Fruit fly (Drosophila melanogaster) whole organism, pupa: ENCODE results near the gene CG12951.

Source experiments
- CG10348 ChIP-seq: fragments of 200-800 bp; sonication (Bioruptor generic); IDR thresholded peaks from 2 replicates; pipeline ENCODE4 v1.3.6; 2022; ENCODE audit warnings: missing biosample characterization, missing genetic modification characterization
- CG12605 ChIP-seq: fragments of 200-800 bp; sonication (Bioruptor generic); IDR thresholded peaks from 2 replicates; pipeline ENCODE4 v1.3.6; 2022; ENCODE audit warnings: missing biosample characterization, missing genetic modification characterization
- CG13204 ChIP-seq: fragments of 200-800 bp; sonication (Bioruptor generic); optimal IDR thresholded peaks from 2 replicates; lab custom pipeline; 2018; ENCODE audit warnings: missing biosample characterization, mild to moderate bottlenecking, missing genetic modification characterization, moderate library complexity
- CG14655 ChIP-seq: fragments of 200-800 bp; sonication (Bioruptor generic); optimal IDR thresholded peaks from 3 replicates; lab custom pipeline; 2017; ENCODE audit warnings: mild to moderate bottlenecking, missing biosample characterization, missing genetic modification reagents, missing genetic modification characterization
- CG15710 ChIP-seq: fragments of 200-800 bp; sonication (Bioruptor generic); optimal IDR thresholded peaks from 2 replicates; lab custom pipeline; 2018; ENCODE audit warnings: missing biosample characterization, mild to moderate bottlenecking, missing genetic modification characterization, moderate library complexity
- CG17806 ChIP-seq: fragments of 200-800 bp; sonication (Bioruptor generic); optimal IDR thresholded peaks from 2 replicates; lab custom pipeline; 2018; ENCODE audit warnings: missing biosample characterization, mild to moderate bottlenecking, missing genetic modification characterization, moderate library complexity
- CG32121 ChIP-seq: fragments of 200-800 bp; sonication (Bioruptor generic); IDR thresholded peaks from 2 replicates; pipeline ENCODE4 v1.3.6; 2022; ENCODE audit warnings: missing biosample characterization, missing genetic modification characterization
- CG34367 ChIP-seq: fragments of 200-800 bp; sonication (Bioruptor generic); optimal IDR thresholded peaks from 2 replicates; lab custom pipeline; 2018; ENCODE audit warnings: missing biosample characterization, mild to moderate bottlenecking, missing genetic modification characterization
- CG4496 ChIP-seq: fragments of 200-800 bp; sonication (Bioruptor generic); IDR thresholded peaks from 3 replicates; pipeline ENCODE4 v1.3.6; 2022; ENCODE audit warnings: missing biosample characterization, missing genetic modification characterization
- CG8159 ChIP-seq: fragments of 200-800 bp; sonication (Bioruptor generic); optimal IDR thresholded peaks from 3 replicates; lab custom pipeline; 2018; ENCODE audit warnings: missing biosample characterization, mild to moderate bottlenecking, missing genetic modification characterization, moderate library complexity
- CG8301 ChIP-seq: fragments of 200-800 bp; sonication (Bioruptor generic); optimal IDR thresholded peaks from 2 replicates; lab custom pipeline; 2018; ENCODE audit warnings: missing biosample characterization, mild to moderate bottlenecking, missing genetic modification characterization
- CG9948 ChIP-seq: fragments of 200-800 bp; sonication (Bioruptor generic); optimal IDR thresholded peaks from 2 replicates; lab custom pipeline; 2018; ENCODE audit warnings: missing biosample characterization, mild to moderate bottlenecking, missing genetic modification characterization, moderate library complexity
- D1 ChIP-seq: fragments of 200-800 bp; sonication (Bioruptor generic); optimal IDR thresholded peaks from 2 replicates; lab custom pipeline; 2018; ENCODE audit warnings: missing biosample characterization, mild to moderate bottlenecking, missing genetic modification characterization, moderate library complexity
- EcR ChIP-seq: fragments of 200-800 bp; sonication (Bioruptor generic); optimal IDR thresholded peaks from 3 replicates; lab custom pipeline; 2019; ENCODE audit warnings: missing biosample characterization, missing genetic modification characterization, mild to moderate bottlenecking, moderate library complexity, missing genetic modification reagents
- Ets98B ChIP-seq: fragments of 200-800 bp; sonication (Bioruptor generic); IDR thresholded peaks from 2 replicates; pipeline ENCODE4 v1.3.6; 2022; ENCODE audit warnings: missing biosample characterization, missing genetic modification characterization
- Pif1A ChIP-seq: fragments of 200-800 bp; sonication (Bioruptor generic); optimal IDR thresholded peaks from 3 replicates; lab custom pipeline; 2016; ENCODE audit warnings: missing biosample characterization, missing genetic modification characterization
- Pif1B ChIP-seq: fragments of 200-800 bp; sonication (Bioruptor generic); optimal IDR thresholded peaks from 3 replicates; lab custom pipeline; 2016; ENCODE audit warnings: missing biosample characterization, missing genetic modification characterization
- Snoo ChIP-seq: fragments of 200-800 bp; sonication (Bioruptor generic); optimal IDR thresholded peaks from 3 replicates; lab custom pipeline; 2017; ENCODE audit warnings: missing biosample characterization, mild to moderate bottlenecking, missing genetic modification characterization, inconsistent platforms
- fd96Ca ChIP-seq: fragments of 200-800 bp; sonication (Bioruptor generic); IDR thresholded peaks from 3 replicates; pipeline ENCODE4 v1.3.6; 2022; ENCODE audit warnings: missing biosample characterization, missing genetic modification characterization
- gl ChIP-seq: fragments of 200-800 bp; sonication (Bioruptor generic); optimal IDR thresholded peaks from 2 replicates; lab custom pipeline; 2018; ENCODE audit warnings: missing biosample characterization, mild to moderate bottlenecking, missing genetic modification characterization
- rn ChIP-seq: fragments of 200-800 bp; sonication (Bioruptor generic); IDR thresholded peaks from 2 replicates; pipeline ENCODE4 v1.3.6; 2022; ENCODE audit warnings: missing biosample characterization, missing genetic modification characterization

CG12951 gene

dm6 chr3R:9343022-9343587 is 13.0 kb upstream of the CG12951 start:
- TF ChIP-seq CG34367 (tag; lab: Kevin White, UChicago) (no peak), CG15710 (tag; lab: Kevin White, UChicago) (no peak), rn (GFP tag; lab: Robert Waterston, UW) (no peak), CG14655 (no peak), D1 (tag; lab: Kevin White, UChicago) (no peak), CG10348 (GFP tag; lab: Robert Waterston, UW) (no peak)

dm6 chr3R:9342248-9342882 is 12.2 kb upstream of the CG12951 start:
- peak; percentile 65 for TF ChIP-seq Pif1B (GFP tag; lab: Kevin White, UChicago)
- TF ChIP-seq Snoo (tag; lab: Kevin White, UChicago): peak; percentile 47
- no peak for TF ChIP-seq CG8301
- TF ChIP-seq CG14655: peak; percentile 0
- TF ChIP-seq fd96Ca (GFP tag; lab: Robert Waterston, UW): no peak
- TF ChIP-seq CG17806 (tag; lab: Kevin White, UChicago): peak; percentile 8
- TF ChIP-seq D1 (tag; lab: Kevin White, UChicago): peak; percentile 65
- TF ChIP-seq Ets98B (GFP tag; lab: Robert Waterston, UW): peak; percentile 44; the same call in 1 of the 2 replicates
- TF ChIP-seq rn (GFP tag; lab: Robert Waterston, UW): no peak
- no peak for TF ChIP-seq CG9948 (tag; lab: Kevin White, UChicago)
- no peak for TF ChIP-seq CG4496 (GFP tag; lab: Robert Waterston, UW)
- peak; percentile 5 for TF ChIP-seq CG8159 (tag; lab: Kevin White, UChicago)
- TF ChIP-seq CG13204 (GFP tag; lab: Kevin White, UChicago): no peak
- peak; percentile 51 for TF ChIP-seq Pif1A
- TF ChIP-seq gl (tag; lab: Kevin White, UChicago): peak; percentile 22
- TF ChIP-seq CG32121: peak; percentile 38; the same call in 1 of the 2 replicates
- 0 out of 2 replicates have a peak, but pooled peaks have one; percentile 49 for TF ChIP-seq CG12605
- TF ChIP-seq EcR (GFP tag; lab: Kevin White, UChicago): peak; percentile 5
- peak; percentile 20 for TF ChIP-seq CG34367 (tag; lab: Kevin White, UChicago)
- no peak for TF ChIP-seq CG15710 (tag; lab: Kevin White, UChicago)
- no peak for TF ChIP-seq CG10348 (GFP tag; lab: Robert Waterston, UW)

- TF ChIP-seq CG9948 (tag; lab: Kevin White, UChicago) (peak; percentile 74), rn (GFP tag; lab: Robert Waterston, UW) (peak; percentile 37; the same call in 1 of the 2 replicates), Pif1B (GFP tag; lab: Kevin White, UChicago) (peak; percentile 82), fd96Ca (GFP tag; lab: Robert Waterston, UW) (peak; percentile 71; the same call in 1 of the 3 replicates), CG34367 (tag; lab: Kevin White, UChicago) (peak; percentile 75), CG12605 (peak; percentile 40), CG32121 (peak; percentile 56), D1 (tag; lab: Kevin White, UChicago) (peak; percentile 31), gl (tag; lab: Kevin White, UChicago) (peak; percentile 59), CG8301 (peak; percentile 83), EcR (GFP tag; lab: Kevin White, UChicago) (peak; percentile 44), CG13204 (GFP tag; lab: Kevin White, UChicago) (peak; percentile 72), CG8159 (tag; lab: Kevin White, UChicago) (peak; percentile 89), CG17806 (tag; lab: Kevin White, UChicago) (peak; percentile 74), CG4496 (GFP tag; lab: Robert Waterston, UW) (peak; percentile 80), Snoo (tag; lab: Kevin White, UChicago) (peak; percentile 80), Ets98B (GFP tag; lab: Robert Waterston, UW) (peak; percentile 67), CG14655 (peak; percentile 86), Pif1A (peak; percentile 80), CG10348 (GFP tag; lab: Robert Waterston, UW) (no peak), CG15710 (tag; lab: Kevin White, UChicago) (peak; percentile 86)
These were observed 11.3 kb upstream of the CG12951 start for dm6 chr3R:9341189-9342012.

- TF ChIP-seq Snoo (tag; lab: Kevin White, UChicago): peak; percentile 84
- peak; percentile 82 for TF ChIP-seq CG9948 (tag; lab: Kevin White, UChicago)
- peak; percentile 85 for TF ChIP-seq CG8301
- TF ChIP-seq Pif1B (GFP tag; lab: Kevin White, UChicago): peak; percentile 60
- peak; percentile 79 for TF ChIP-seq CG34367 (tag; lab: Kevin White, UChicago)
- TF ChIP-seq Pif1A: peak; percentile 48
- peak; percentile 60 for TF ChIP-seq Ets98B (GFP tag; lab: Robert Waterston, UW)
- TF ChIP-seq CG17806 (tag; lab: Kevin White, UChicago): peak; percentile 76
- no peak for TF ChIP-seq EcR (GFP tag; lab: Kevin White, UChicago)
- TF ChIP-seq fd96Ca (GFP tag; lab: Robert Waterston, UW): peak; percentile 74; the same call in 2 of the 3 replicates
- peak; percentile 83 for TF ChIP-seq CG15710 (tag; lab: Kevin White, UChicago)
- peak; percentile 26; the same call in 1 of the 2 replicates for TF ChIP-seq CG12605
- TF ChIP-seq CG4496 (GFP tag; lab: Robert Waterston, UW): peak; percentile 86
- TF ChIP-seq CG14655: peak; percentile 91
- TF ChIP-seq rn (GFP tag; lab: Robert Waterston, UW): peak; percentile 35; the same call in 1 of the 2 replicates
- peak; percentile 88 for TF ChIP-seq CG8159 (tag; lab: Kevin White, UChicago)
- TF ChIP-seq CG10348 (GFP tag; lab: Robert Waterston, UW): no peak
- peak; percentile 65 for TF ChIP-seq gl (tag; lab: Kevin White, UChicago)
- peak; percentile 89 for TF ChIP-seq D1 (tag; lab: Kevin White, UChicago)
- peak; percentile 77 for TF ChIP-seq CG32121
- TF ChIP-seq CG13204 (GFP tag; lab: Kevin White, UChicago): peak; percentile 44
- TF ChIP-seq, all 21 proteins: peak for 19
These were observed 10.5 kb upstream of the CG12951 start for dm6 chr3R:9340425-9341188.
